Worm (Caenorhabditis elegans): ENCODE data around the gene F41G3.20.

ce11 chrII:6712177-6712981, 38.5 kb downstream of the F41G3.20 start, which contains the start of the genes dpy-10 and T14B4.19:
- TF ChIP-seq dpl-1 (GFP tag; optimal IDR thresholded peaks at IDR 0.05) (no peak), nhr-76 (tag; optimal IDR thresholded peaks at IDR 0.05) (no peak), snu-23 (GFP tag; optimal IDR thresholded peaks at IDR 0.05) (no peak), tbx-2 (tag; optimal IDR thresholded peaks at IDR 0.05) (no peak), nhr-11 (tag; optimal IDR thresholded peaks at IDR 0.05) (no peak), nhr-90 (tag; optimal IDR thresholded peaks at IDR 0.05; ENCODE audit: poor library complexity) (no peak), lin-35 (GFP tag; optimal IDR thresholded peaks at IDR 0.05) (no peak), snpc-4 (tag; optimal IDR thresholded peaks at IDR 0.05) (no peak), unc-62 (GFP tag; optimal IDR thresholded peaks at IDR 0.05) (no peak), alr-1 (tag; optimal IDR thresholded peaks at IDR 0.05; ENCODE audit: borderline replicate concordance) (no peak), vab-15 (tag; optimal IDR thresholded peaks at IDR 0.05) (no peak), aly-2 (tag; optimal IDR thresholded peaks at IDR 0.05) (no peak)

Data from whole organism, L1 larva.